Worm (Caenorhabditis elegans) whole organism, early embryonic: ENCODE measurements around the gene T05H10.4.

ENCODE experiments used
- B0310.2 ChIP-seq: sonication (generic microtip); optimal IDR thresholded peaks from 2 replicates; lab custom pipeline; 2016; ENCODE audit warnings: mild to moderate bottlenecking, missing genetic modification characterization, missing compliant biosample characterization
- F13C5.2 ChIP-seq: sonication (generic microtip); optimal IDR thresholded peaks from 2 replicates; lab custom pipeline; 2017; ENCODE audit warnings: mild to moderate bottlenecking, missing genetic modification characterization, inconsistent platforms, missing compliant biosample characterization
- aly-1 ChIP-seq: sonication (generic microtip); optimal IDR thresholded peaks from 2 replicates; lab custom pipeline; 2016; ENCODE audit warnings: missing genetic modification characterization, missing compliant biosample characterization
- ama-1 ChIP-seq: fragments of 150-350 bp; optimal IDR thresholded peaks from 2 replicates; lab custom pipeline; 2014
- ceh-13 ChIP-seq: fragments of 200-800 bp; sonication (Bioruptor generic); optimal IDR thresholded peaks from 2 replicates; lab custom pipeline; 2018; ENCODE audit warnings: mild to moderate bottlenecking, missing genetic modification characterization, missing compliant biosample characterization
- ceh-36 ChIP-seq: sonication (generic microtip); optimal IDR thresholded peaks from 2 replicates; lab custom pipeline; 2016; ENCODE audit warnings: missing genetic modification characterization, inconsistent platforms, missing compliant biosample characterization
- ets-7 ChIP-seq: sonication (generic microtip); optimal IDR thresholded peaks from 2 replicates; lab custom pipeline; 2016; ENCODE audit warnings: missing genotype, missing genetic modification characterization, missing compliant biosample characterization
- flt-1 ChIP-seq: fragments of 200-800 bp; sonication (Bioruptor generic); IDR thresholded peaks from 2 replicates; pipeline ENCODE4 v1.3.6; 2022; ENCODE audit warnings: missing genetic modification characterization, missing compliant biosample characterization
- hmbx-1 ChIP-seq: sonication (generic microtip); optimal IDR thresholded peaks from 2 replicates; lab custom pipeline; 2016; ENCODE audit warnings: mild to moderate bottlenecking, missing genetic modification characterization, missing compliant biosample characterization
- hmg-4 ChIP-seq: fragments of 200-800 bp; sonication (Bioruptor generic); optimal IDR thresholded peaks from 2 replicates; lab custom pipeline; 2018; ENCODE audit warnings: mild to moderate bottlenecking, missing genetic modification characterization, missing compliant biosample characterization
- hnd-1 ChIP-seq: sonication (generic microtip); optimal IDR thresholded peaks from 2 replicates; lab custom pipeline; 2016; ENCODE audit warnings: missing genetic modification characterization, missing compliant biosample characterization
- pes-1 ChIP-seq: fragments of 200-800 bp; sonication (Bioruptor generic); IDR thresholded peaks from 2 replicates; pipeline ENCODE4 v1.3.6; 2022; ENCODE audit warnings: missing genetic modification reagents, missing genetic modification characterization, missing compliant biosample characterization
- scrt-1 ChIP-seq: fragments of 200-800 bp; sonication (Bioruptor generic); IDR thresholded peaks from 2 replicates; pipeline ENCODE4 v1.3.6; 2022; ENCODE audit warnings: missing genetic modification characterization, missing compliant biosample characterization
- sea-1 ChIP-seq: fragments of 200-800 bp; sonication (Bioruptor generic); conservative IDR thresholded peaks from 2 replicates; pipeline ENCODE4 v1.3.6; 2022; ENCODE audit warnings: missing genetic modification characterization, missing compliant biosample characterization
- tbx-11 ChIP-seq: fragments of 200-800 bp; sonication (Bioruptor generic); IDR thresholded peaks from 2 replicates; pipeline ENCODE4 v1.3.6; 2022; ENCODE audit warnings: missing genetic modification characterization, missing compliant biosample characterization
- tbx-37 ChIP-seq: fragments of 200-800 bp; sonication (Bioruptor generic); conservative IDR thresholded peaks from 2 replicates; pipeline ENCODE4 v1.3.6; 2022; ENCODE audit warnings: missing genetic modification reagents, missing genetic modification characterization, missing compliant biosample characterization
- tra-4 ChIP-seq: sonication (generic microtip); optimal IDR thresholded peaks from 2 replicates; lab custom pipeline; 2017; ENCODE audit warnings: missing genetic modification characterization, missing compliant biosample characterization

T05H10.4 gene

ce11 chrII:8052850-8053249, at the start of gene T05H10.4:
TSS of gene T05H10.4 (plus strand) at chrII:8053150.
- TF ChIP-seq F13C5.2: no peak
- no peak for TF ChIP-seq ceh-36 (tag; lab: Kevin White, UChicago)
- TF ChIP-seq ceh-13 (GFP tag; lab: Kevin White, UChicago): no peak
- TF ChIP-seq ama-1: no peak
- no peak for TF ChIP-seq hnd-1 (tag; lab: Kevin White, UChicago)
- TF ChIP-seq hmbx-1 (tag; lab: Kevin White, UChicago): no peak
- no peak for TF ChIP-seq B0310.2 (tag; lab: Kevin White, UChicago)
- TF ChIP-seq scrt-1 (GFP tag; lab: Robert Waterston, UW): no peak
- no peak for TF ChIP-seq flt-1 (GFP tag; lab: Robert Waterston, UW)

- no peak for TF ChIP-seq hmbx-1 (tag; lab: Kevin White, UChicago)
- no peak for TF ChIP-seq B0310.2 (tag; lab: Kevin White, UChicago)
- TF ChIP-seq tra-4 (tag; lab: Kevin White, UChicago): no peak
These were observed 48.8 kb upstream of the T05H10.4 start, which contains the start of gene pgp-11 for ce11 chrII:8004157-8004556. TSS of gene pgp-11 (minus strand) at chrII:8004257.

- no peak for TF ChIP-seq tra-4 (tag; lab: Kevin White, UChicago)
- no peak for TF ChIP-seq sea-1 (GFP tag; lab: Robert Waterston, UW)
- no peak for TF ChIP-seq flt-1 (GFP tag; lab: Robert Waterston, UW)
- no peak for TF ChIP-seq hmbx-1 (tag; lab: Kevin White, UChicago)
- TF ChIP-seq ets-7 (tag; lab: Kevin White, UChicago): no peak
- no peak for TF ChIP-seq hnd-1 (tag; lab: Kevin White, UChicago)
- TF ChIP-seq F13C5.2: no peak
- no peak for TF ChIP-seq ama-1
- TF ChIP-seq ceh-13 (GFP tag; lab: Kevin White, UChicago): no peak
- TF ChIP-seq tbx-11 (GFP tag; lab: Robert Waterston, UW): no peak
- no peak for TF ChIP-seq hmg-4 (GFP tag; lab: Kevin White, UChicago)
- TF ChIP-seq tbx-37 (GFP tag; lab: Robert Waterston, UW): no peak
- TF ChIP-seq pes-1: no peak
- TF ChIP-seq aly-1 (tag; lab: Kevin White, UChicago): no peak
These were observed 48.2 kb upstream of the T05H10.4 start for ce11 chrII:8004752-8005151.

- TF ChIP-seq F13C5.2 (no peak), hmg-4 (GFP tag; lab: Kevin White, UChicago) (no peak), tbx-37 (GFP tag; lab: Robert Waterston, UW) (no peak), B0310.2 (tag; lab: Kevin White, UChicago) (no peak), scrt-1 (GFP tag; lab: Robert Waterston, UW) (no peak), ceh-36 (tag; lab: Kevin White, UChicago) (no peak), pes-1 (no peak), ama-1 (no peak), hmbx-1 (tag; lab: Kevin White, UChicago) (no peak)
These were observed 46.0 kb upstream of the T05H10.4 start for ce11 chrII:8006962-8007361.

ce11 chrII:8008334-8008733, 44.6 kb upstream of the T05H10.4 start, which contains the start of gene glna-2:
TSS of gene glna-2 (plus strand) at chrII:8008634.
- TF ChIP-seq F13C5.2: no peak
- TF ChIP-seq B0310.2 (tag; lab: Kevin White, UChicago): no peak
- no peak for TF ChIP-seq aly-1 (tag; lab: Kevin White, UChicago)
- no peak for TF ChIP-seq ceh-36 (tag; lab: Kevin White, UChicago)
- TF ChIP-seq tra-4 (tag; lab: Kevin White, UChicago): no peak
- TF ChIP-seq ets-7 (tag; lab: Kevin White, UChicago): no peak
- no peak for TF ChIP-seq sea-1 (GFP tag; lab: Robert Waterston, UW)
- no peak for TF ChIP-seq ama-1
- no peak for TF ChIP-seq flt-1 (GFP tag; lab: Robert Waterston, UW)
- TF ChIP-seq scrt-1 (GFP tag; lab: Robert Waterston, UW): no peak
- TF ChIP-seq hnd-1 (tag; lab: Kevin White, UChicago): no peak
- no peak for TF ChIP-seq hmg-4 (GFP tag; lab: Kevin White, UChicago)
- no peak for TF ChIP-seq tbx-11 (GFP tag; lab: Robert Waterston, UW)
- no peak for TF ChIP-seq hmbx-1 (tag; lab: Kevin White, UChicago)
- TF ChIP-seq tbx-37 (GFP tag; lab: Robert Waterston, UW): no peak
- TF ChIP-seq ceh-13 (GFP tag; lab: Kevin White, UChicago): no peak
- TF ChIP-seq pes-1: no peak

- TF ChIP-seq ets-7 (tag; lab: Kevin White, UChicago) (no peak), aly-1 (tag; lab: Kevin White, UChicago) (no peak), ceh-13 (GFP tag; lab: Kevin White, UChicago) (no peak), flt-1 (GFP tag; lab: Robert Waterston, UW) (no peak), tra-4 (tag; lab: Kevin White, UChicago) (no peak), sea-1 (GFP tag; lab: Robert Waterston, UW) (no peak), hnd-1 (tag; lab: Kevin White, UChicago) (no peak), ama-1 (no peak), B0310.2 (tag; lab: Kevin White, UChicago) (no peak), hmbx-1 (tag; lab: Kevin White, UChicago) (no peak), F13C5.2 (no peak), pes-1 (no peak), tbx-11 (GFP tag; lab: Robert Waterston, UW) (no peak)
These were observed 40.6 kb upstream of the T05H10.4 start, which contains the start of gene DH11.2 for ce11 chrII:8012071-8013031. TSS of gene DH11.2 (plus strand) at chrII:8012816.

ce11 chrII:8015483-8015938, 37.4 kb upstream of the T05H10.4 start:
- TF ChIP-seq hnd-1 (tag; lab: Kevin White, UChicago) (no peak), tbx-11 (GFP tag; lab: Robert Waterston, UW) (no peak), ama-1 (no peak), hmbx-1 (tag; lab: Kevin White, UChicago) (no peak), sea-1 (GFP tag; lab: Robert Waterston, UW) (no peak), ceh-36 (tag; lab: Kevin White, UChicago) (no peak), B0310.2 (tag; lab: Kevin White, UChicago) (no peak), tbx-37 (GFP tag; lab: Robert Waterston, UW) (no peak), pes-1 (no peak)
